Worm (Caenorhabditis elegans) whole organism, L4 larva: Measurements from ENCODE around the gene F10E9.11.

Experiments
- D1046.2 ChIP-seq: fragments of 200-800 bp; sonication (Bioruptor generic); IDR thresholded peaks from 2 replicates; pipeline ENCODE4 v1.3.6; 2022; ENCODE audit warnings: missing genetic modification characterization, missing compliant biosample characterization
- F44E2.7 ChIP-seq: fragments of 200-800 bp; sonication (Bioruptor generic); IDR thresholded peaks from 2 replicates; pipeline ENCODE4 v2.1.2; 2022; ENCODE audit warnings: missing genetic modification characterization, missing compliant biosample characterization
- F49E8.2 ChIP-seq: sonication (generic microtip); optimal IDR thresholded peaks from 2 replicates; lab custom pipeline; 2016; ENCODE audit warnings: missing compliant biosample characterization, mild to moderate bottlenecking, missing genetic modification characterization, borderline replicate concordance
- T20F7.1 ChIP-seq: fragments of 200-800 bp; sonication (Bioruptor generic); optimal IDR thresholded peaks from 2 replicates; lab custom pipeline; 2018; ENCODE audit warnings: mild to moderate bottlenecking, missing genetic modification characterization, missing compliant biosample characterization
- Y105C5A.15 ChIP-seq: fragments of 200-800 bp; sonication (Bioruptor generic); IDR thresholded peaks from 2 replicates; pipeline ENCODE4 v1.3.6; 2022; ENCODE audit warnings: missing genetic modification characterization, missing compliant biosample characterization
- Y48G9A.11 ChIP-seq: fragments of 200-800 bp; sonication (Bioruptor generic); IDR thresholded peaks from 2 replicates; pipeline ENCODE4 v1.3.6; 2022; ENCODE audit warnings: missing genetic modification reagents, missing genetic modification characterization, missing compliant biosample characterization
- Y5F2A.4 ChIP-seq: fragments of 200-800 bp; sonication (Bioruptor generic); optimal IDR thresholded peaks from 2 replicates; lab custom pipeline; 2018; ENCODE audit warnings: mild to moderate bottlenecking, missing genetic modification characterization, missing compliant biosample characterization
- ZK337.2 ChIP-seq: fragments of 200-800 bp; sonication (Bioruptor generic); IDR thresholded peaks from 2 replicates; pipeline ENCODE4 v1.3.6; 2022; ENCODE audit warnings: missing genetic modification reagents, missing genetic modification characterization, missing compliant biosample characterization
- ZK546.5 ChIP-seq, 2 experiments: sonication (generic microtip); optimal IDR thresholded peaks; 2 replicates each; lab custom pipeline; 2017; ENCODE audit warnings: missing biosample characterization in 2 of 2, missing genetic modification characterization in 2 of 2
- aha-1 ChIP-seq: fragments of 150-350 bp; peaks from one replicate; lab custom pipeline; 2014; ENCODE audit warnings: missing biosample characterization, missing genetic modification characterization
- aly-2 ChIP-seq: sonication (generic microtip); optimal IDR thresholded peaks from 2 replicates; lab custom pipeline; 2018; ENCODE audit warnings: missing biosample characterization, missing genetic modification characterization
- ama-1 ChIP-seq: fragments of 150-350 bp; optimal IDR thresholded peaks from 2 replicates; lab custom pipeline; 2014; ENCODE audit warnings: inconsistent platforms, mixed read lengths
- attf-4 ChIP-seq: sonication (generic microtip); optimal IDR thresholded peaks from 3 replicates; lab custom pipeline; 2017; ENCODE audit warnings: missing biosample characterization, missing genetic modification characterization
- ceh-32 ChIP-seq: sonication (generic microtip); optimal IDR thresholded peaks from 2 replicates; lab custom pipeline; 2016; ENCODE audit warnings: mild to moderate bottlenecking, missing genetic modification characterization, missing compliant biosample characterization; ENCODE audit not compliant: poor library complexity
- ces-1 ChIP-seq: fragments of 150-350 bp; sonication (generic microtip); optimal IDR thresholded peaks from 4 replicates; lab custom pipeline; 2014; ENCODE audit warnings: missing biosample characterization, missing genetic modification reagents, missing genetic modification characterization
- cey-2 ChIP-seq: sonication (generic microtip); optimal IDR thresholded peaks from 3 replicates; lab custom pipeline; 2017; ENCODE audit warnings: missing genetic modification characterization, mild to moderate bottlenecking, missing compliant biosample characterization, antibody characterized with exemption, borderline replicate concordance; ENCODE audit not compliant: insufficient read depth
- daf-16 ChIP-seq, 3 experiments: sonication (generic microtip); optimal IDR thresholded peaks; 2 replicates each; lab custom pipeline; 2016 to 2017; ENCODE audit warnings: missing genetic modification characterization in 3 of 3, missing genetic modification reagents in 3 of 3, mild to moderate bottlenecking in 2 of 3, missing compliant biosample characterization in 2 of 3, missing biosample characterization in 1 of 3, moderate library complexity in 1 of 3
- dmd-6 ChIP-seq: fragments of 200-800 bp; sonication (Bioruptor generic); IDR thresholded peaks from 2 replicates; pipeline ENCODE4 v1.3.6; 2022; ENCODE audit warnings: missing genetic modification reagents, missing genetic modification characterization, missing compliant biosample characterization
- dpl-1 ChIP-seq: fragments of 150-350 bp; optimal IDR thresholded peaks from 2 replicates; lab custom pipeline; 2014; ENCODE audit warnings: missing biosample characterization, missing genetic modification reagents, missing genetic modification characterization
- hif-1 ChIP-seq, 2 experiments: sonication (generic microtip); optimal IDR thresholded peaks; 2 replicates each; lab custom pipeline; 2016 to 2017; ENCODE audit warnings: missing compliant biosample characterization in 2 of 2, missing genetic modification characterization in 2 of 2, missing genetic modification reagents in 2 of 2, missing genotype in 2 of 2, mild to moderate bottlenecking in 1 of 2
- hlh-30 ChIP-seq: sonication (generic microtip); optimal IDR thresholded peaks from 2 replicates; lab custom pipeline; 2017; ENCODE audit warnings: antibody characterized with exemption, mild to moderate bottlenecking, missing genetic modification characterization, missing compliant biosample characterization; ENCODE audit not compliant: insufficient read depth
- lim-7 ChIP-seq: fragments of 200-800 bp; sonication (Bioruptor generic); IDR thresholded peaks from 2 replicates; pipeline ENCODE4 v1.3.6; 2022; ENCODE audit warnings: missing genetic modification characterization, missing compliant biosample characterization
- lin-13 ChIP-seq: fragments of 150-350 bp; optimal IDR thresholded peaks from 2 replicates; lab custom pipeline; 2014; ENCODE audit warnings: missing biosample characterization, missing genetic modification reagents, missing genetic modification characterization
- lin-15B ChIP-seq: fragments of 150-350 bp; sonication (generic microtip); optimal IDR thresholded peaks from 3 replicates; lab custom pipeline; 2014; ENCODE audit warnings: missing biosample characterization, missing genetic modification characterization
- lir-3 ChIP-seq: sonication (generic microtip); optimal IDR thresholded peaks from 2 replicates; lab custom pipeline; 2016; ENCODE audit warnings: mild to moderate bottlenecking, missing genetic modification characterization, missing compliant biosample characterization
- lsy-2 ChIP-seq, 2 experiments: fragments of 150-350 bp in 1 of 2; sonication (generic microtip) in 1 of 2; optimal IDR thresholded peaks; 2 replicates each; lab custom pipeline; 2014 to 2017; ENCODE audit warnings: missing biosample characterization in 2 of 2, missing genetic modification characterization in 2 of 2
- mdl-1 ChIP-seq, 2 experiments: fragments of 150-350 bp in 1 of 2; sonication (generic microtip) in 1 of 2; optimal IDR thresholded peaks; 2 replicates each; lab custom pipeline; 2014 to 2017; ENCODE audit warnings: missing biosample characterization in 2 of 2, missing genetic modification characterization in 2 of 2
- mep-1 ChIP-seq: fragments of 150-350 bp; sonication (generic microtip); optimal IDR thresholded peaks from 3 replicates; lab custom pipeline; 2014; ENCODE audit warnings: missing biosample characterization, missing genetic modification characterization
- mes-2 ChIP-seq: sonication (generic microtip); optimal IDR thresholded peaks from 2 replicates; lab custom pipeline; 2016; ENCODE audit warnings: missing genotype, mild to moderate bottlenecking, missing genetic modification characterization, missing compliant biosample characterization; ENCODE audit not compliant: poor library complexity, severe bottlenecking
- nhr-102 ChIP-seq: sonication (generic microtip); optimal IDR thresholded peaks from 2 replicates; lab custom pipeline; 2016; ENCODE audit warnings: mild to moderate bottlenecking, missing genetic modification characterization, moderate library complexity, missing compliant biosample characterization
- nhr-111 ChIP-seq: fragments of 200-800 bp; sonication (Bioruptor generic); optimal IDR thresholded peaks from 2 replicates; lab custom pipeline; 2018; ENCODE audit warnings: mild to moderate bottlenecking, missing genetic modification characterization, missing compliant biosample characterization
- nhr-237 ChIP-seq: sonication (generic microtip); optimal IDR thresholded peaks from 2 replicates; lab custom pipeline; 2017; ENCODE audit warnings: missing biosample characterization, missing genetic modification characterization
- nhr-25 ChIP-seq: sonication (generic microtip); optimal IDR thresholded peaks from 2 replicates; lab custom pipeline; 2017; ENCODE audit warnings: missing genetic modification characterization, mild to moderate bottlenecking, missing compliant biosample characterization, antibody characterized with exemption, moderate library complexity, borderline replicate concordance; ENCODE audit not compliant: insufficient read depth
- nhr-6 ChIP-seq: fragments of 150-350 bp; optimal IDR thresholded peaks from 2 replicates; lab custom pipeline; 2014; ENCODE audit warnings: missing biosample characterization, missing genetic modification characterization
- nhr-76 ChIP-seq: fragments of 150-350 bp; optimal IDR thresholded peaks from 2 replicates; lab custom pipeline; 2014; ENCODE audit warnings: missing biosample characterization, missing genetic modification characterization
- pha-4 ChIP-seq, 2 experiments: fragments of 150-350 bp in 1 of 2; fragments of 200-800 bp in 1 of 2; sonication (Bioruptor generic) in 1 of 2; IDR thresholded peaks in 1 of 2; optimal IDR thresholded peaks in 1 of 2; 2 replicates each; pipeline versions ENCODE4 v1.3.6 to Lab custom; 2014 to 2022; ENCODE audit warnings: missing genetic modification characterization in 2 of 2, missing genetic modification reagents in 2 of 2, missing biosample characterization in 1 of 2, missing compliant biosample characterization in 1 of 2
- php-3 ChIP-seq: fragments of 200-800 bp; sonication (Bioruptor generic); IDR thresholded peaks from 2 replicates; pipeline ENCODE4 v1.3.6; 2022; ENCODE audit warnings: missing genetic modification reagents, missing genetic modification characterization, missing compliant biosample characterization
- saeg-2 ChIP-seq: fragments of 200-800 bp; sonication (Bioruptor generic); IDR thresholded peaks from 2 replicates; pipeline ENCODE4 v1.3.6; 2022; ENCODE audit warnings: missing genetic modification reagents, missing genetic modification characterization, missing compliant biosample characterization
- skn-1 ChIP-seq: fragments of 150-350 bp; optimal IDR thresholded peaks from 2 replicates; lab custom pipeline; 2014; ENCODE audit warnings: missing biosample characterization, missing genetic modification characterization
- tra-1 ChIP-seq: fragments of 200-800 bp; sonication (Bioruptor generic); IDR thresholded peaks from 2 replicates; pipeline ENCODE4 v1.3.6; 2022; ENCODE audit warnings: missing genetic modification reagents, missing genetic modification characterization, missing compliant biosample characterization
- vab-7 ChIP-seq: fragments of 200-800 bp; sonication (Bioruptor generic); IDR thresholded peaks from 2 replicates; pipeline ENCODE4 v1.3.6; 2022; ENCODE audit warnings: missing genetic modification reagents, missing genetic modification characterization, missing compliant biosample characterization
- zag-1 ChIP-seq: fragments of 150-350 bp; optimal IDR thresholded peaks from 2 replicates; lab custom pipeline; 2014; ENCODE audit warnings: missing biosample characterization, missing genetic modification characterization
- zip-11 ChIP-seq: fragments of 200-800 bp; sonication (Bioruptor generic); IDR thresholded peaks from 2 replicates; pipeline ENCODE4 v1.3.6; 2022; ENCODE audit warnings: missing genetic modification characterization, missing compliant biosample characterization

Gene F10E9.11

ce11 chrIII:8318488-8318887 lies 572 bp downstream of the F10E9.11 start, which contains the start of gene sas-4:
Gene sas-4, minus strand, starts transcription at chrIII:8318588.
- TF ChIP-seq vab-7 (GFP tag; lab: Robert Waterston, UW) = no peak
- TF ChIP-seq lim-7 (GFP tag; lab: Robert Waterston, UW) = no peak
- TF ChIP-seq dpl-1 (GFP tag; lab: Kevin White, UChicago) = no peak
- no peak for TF ChIP-seq php-3
- TF ChIP-seq hlh-30 = no peak
- TF ChIP-seq nhr-111 (GFP tag; lab: Kevin White, UChicago) = no peak
- TF ChIP-seq attf-4 (tag; lab: Kevin White, UChicago) = no peak
- no peak for TF ChIP-seq lir-3 (tag; lab: Kevin White, UChicago)
- TF ChIP-seq lin-15B (tag; lab: Kevin White, UChicago) = no peak
- no peak for TF ChIP-seq hif-1 (tag; optimal IDR thresholded peaks at IDR 0.05; lab: Kevin White, UChicago)

- TF ChIP-seq saeg-2 (GFP tag; lab: Robert Waterston, UW) = no peak
- TF ChIP-seq zag-1 = no peak
- no peak for TF ChIP-seq ZK337.2
- TF ChIP-seq mep-1 (tag; lab: Kevin White, UChicago) = peak; percentile 2
- TF ChIP-seq, all 104 proteins: peak for 1
Observed at ce11 chrIII:8312393-8312792, 6.7 kb downstream of the F10E9.11 start, which contains the start of gene F10E9.2. Gene F10E9.2, plus strand, starts transcription at chrIII:8312693.

ce11 chrIII:8310239-8311057 lies 8.6 kb downstream of the F10E9.11 start, which contains the start of gene F10E9.3:
Gene F10E9.3, plus strand, starts transcription at chrIII:8311007.
- TF ChIP-seq pha-4 (GFP tag; IDR thresholded peaks at IDR 0.05; lab: Robert Waterston, UW) (no peak), pha-4 (tag; optimal IDR thresholded peaks at IDR 0.05; lab: Kevin White, UChicago) (no peak), mdl-1 (tag; optimal IDR thresholded peaks at IDR 0.05; lab: Kevin White, UChicago) (no peak), aly-2 (tag; lab: Kevin White, UChicago) (no peak), ces-1 (GFP tag; lab: Kevin White, UChicago) (no peak), mes-2 (tag; lab: Kevin White, UChicago) (peak; percentile 72), D1046.2 (GFP tag; lab: Robert Waterston, UW) (no peak), daf-16 (GFP tag; optimal IDR thresholded peaks at IDR 0.05; lab: Kevin White, UChicago) (no peak), daf-16 (tag; optimal IDR thresholded peaks at IDR 0.05; lab: Kevin White, UChicago) (peak; percentile 12), lin-15B (tag; lab: Kevin White, UChicago) (no peak), lin-13 (GFP tag; lab: Kevin White, UChicago) (no peak), zip-11 (GFP tag; lab: Robert Waterston, UW) (no peak), ama-1 (lab: Kevin White, UChicago) (peak; percentile 32), nhr-6 (tag; lab: Kevin White, UChicago) (no peak), F44E2.7 (no peak), Y105C5A.15 (no peak), cey-2 (no peak), nhr-76 (tag; lab: Kevin White, UChicago) (no peak), ZK546.5 (tag; optimal IDR thresholded peaks at IDR 0.05; lab: Kevin White, UChicago) (no peak), Y48G9A.11 (no peak), nhr-237 (no peak), nhr-25 (tag; lab: Kevin White, UChicago) (no peak), saeg-2 (GFP tag; lab: Robert Waterston, UW) (no peak), tra-1 (GFP tag; lab: Robert Waterston, UW) (no peak), nhr-102 (tag; lab: Kevin White, UChicago) (no peak), ceh-32 (no peak), lsy-2 (tag; optimal IDR thresholded peaks at IDR 0.05; lab: Kevin White, UChicago) (peak in 1 of 2 experiments; percentile 96), T20F7.1 (GFP tag; lab: Kevin White, UChicago) (peak; percentile 13), skn-1 (no peak), lim-7 (GFP tag; lab: Robert Waterston, UW) (no peak), aha-1 (tag; lab: Kevin White, UChicago) (peak; percentile 68), dmd-6 (GFP tag; lab: Robert Waterston, UW) (no peak), lir-3 (tag; lab: Kevin White, UChicago) (no peak), dpl-1 (GFP tag; lab: Kevin White, UChicago) (peak; percentile 38), Y5F2A.4 (GFP tag; lab: Kevin White, UChicago) (no peak), zag-1 (no peak), F49E8.2 (tag; lab: Kevin White, UChicago) (no peak), mep-1 (tag; lab: Kevin White, UChicago) (no peak)
